Worm (Caenorhabditis elegans): ENCODE data around the gene wrt-4.

ce11 chrX:15769895-15770559, 13.0 kb upstream of the wrt-4 start:
- TF ChIP-seq klf-2 (GFP tag; conservative IDR thresholded peaks at IDR 0.05): no peak
- TF ChIP-seq ztf-29 (GFP tag; IDR thresholded peaks at IDR 0.05): no peak
- TF ChIP-seq flt-1 (GFP tag; IDR thresholded peaks at IDR 0.05): no peak
- TF ChIP-seq ztf-23 (GFP tag; IDR thresholded peaks at IDR 0.05): no peak
